Fruit fly (Drosophila melanogaster): Measurements from ENCODE around the gene CG7560.

- no peak for TF ChIP-seq ttk (GFP tag; IDR thresholded peaks at IDR 0.05)
- TF ChIP-seq CG6813 (GFP tag; optimal IDR thresholded peaks at IDR 0.05) = no peak
- TF ChIP-seq tin (GFP tag; optimal IDR thresholded peaks at IDR 0.05) = no peak
- TF ChIP-seq usp (GFP tag; optimal IDR thresholded peaks at IDR 0.05) = no peak
- no peak for TF ChIP-seq klu (GFP tag; IDR thresholded peaks at IDR 0.05)
- TF ChIP-seq Dll (GFP tag; IDR thresholded peaks at IDR 0.05; ENCODE audit: partially characterized antibody) = no peak
- no peak for TF ChIP-seq Spps (tag; optimal IDR thresholded peaks at IDR 0.05)
- TF ChIP-seq Atf6 (GFP tag; IDR thresholded peaks at IDR 0.05) = no peak
- TF ChIP-seq danr (GFP tag; IDR thresholded peaks at IDR 0.05) = no peak
Measured at dm6 chr3L:11393806-11394205, 31.2 kb upstream of the CG7560 start.
